Worm (Caenorhabditis elegans) whole organism, L3 larva: Measurements from ENCODE around the gene F55G1.7.

Experiments used
- ceh-28 ChIP-seq: fragments of 150-350 bp; optimal IDR thresholded peaks from 2 replicates; lab custom pipeline; 2014; ENCODE audit warnings: missing biosample characterization, missing genetic modification reagents, missing genetic modification characterization
- ceh-82 ChIP-seq: fragments of 150-350 bp; optimal IDR thresholded peaks from 2 replicates; lab custom pipeline; 2014; ENCODE audit warnings: missing biosample characterization, missing genetic modification characterization
- eor-1 ChIP-seq, 2 experiments: fragments of 150-350 bp; optimal IDR thresholded peaks; 2 replicates each; lab custom pipeline; 2014 to 2018; ENCODE audit warnings: missing biosample characterization in 2 of 2, missing genetic modification characterization in 2 of 2
- fos-1 ChIP-seq: fragments of 150-350 bp; optimal IDR thresholded peaks from 2 replicates; lab custom pipeline; 2014; ENCODE audit warnings: missing biosample characterization, missing genetic modification characterization
- nhr-76 ChIP-seq: fragments of 150-350 bp; sonication (generic microtip); optimal IDR thresholded peaks from 5 replicates; lab custom pipeline; 2014; ENCODE audit warnings: missing biosample characterization, missing genetic modification characterization
- nhr-77 ChIP-seq: fragments of 150-350 bp; optimal IDR thresholded peaks from 2 replicates; lab custom pipeline; 2014; ENCODE audit warnings: missing biosample characterization, missing genetic modification characterization
- pha-4 ChIP-seq: fragments of 150-350 bp; optimal IDR thresholded peaks from 2 replicates; lab custom pipeline; 2014; ENCODE audit warnings: missing biosample characterization, missing genetic modification reagents, missing genetic modification characterization
- ztf-11 ChIP-seq: fragments of 150-350 bp; optimal IDR thresholded peaks from 2 replicates; lab custom pipeline; 2014; ENCODE audit warnings: missing biosample characterization, missing genetic modification characterization

DNA sequence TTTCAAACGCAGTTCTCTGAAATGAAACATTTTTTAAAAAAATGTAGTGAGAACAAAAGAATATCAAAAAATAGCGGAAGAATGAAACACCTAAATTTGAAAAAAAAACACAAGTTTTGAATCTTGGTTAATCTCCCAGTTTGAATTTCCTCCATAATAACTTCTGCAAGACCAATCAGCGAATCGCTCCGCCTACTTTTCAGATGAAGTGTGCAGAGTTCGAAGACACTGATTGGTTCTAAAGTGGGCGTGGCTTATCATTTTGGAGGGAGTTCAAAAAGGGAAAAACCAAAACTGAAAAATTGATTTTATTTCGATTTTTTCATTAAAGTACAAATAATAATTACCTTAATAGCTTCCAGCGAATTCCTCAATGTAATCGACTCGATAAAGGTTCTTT is 41.2 kb upstream of the F55G1.7 start:
- TF ChIP-seq ceh-82 (tag; lab: Kevin White, UChicago) (no peak), eor-1 (tag; optimal IDR thresholded peaks at IDR 0.05; lab: Kevin White, UChicago) (no peak), nhr-76 (no peak), pha-4 (tag; lab: Kevin White, UChicago) (no peak), nhr-77 (tag; lab: Kevin White, UChicago) (no peak), ceh-28 (tag; lab: Kevin White, UChicago) (no peak), ztf-11 (no peak), fos-1 (no peak)
